Worm (Caenorhabditis elegans) whole organism, L2 larva: ENCODE data around the gene F56C9.10.

ENCODE experiments used
- C34F6.9 ChIP-seq: fragments of 150-350 bp; optimal IDR thresholded peaks from 2 replicates; lab custom pipeline; 2014; ENCODE audit warnings: missing biosample characterization, missing genetic modification characterization
- F13H6.1 ChIP-seq: sonication (generic microtip); optimal IDR thresholded peaks from 2 replicates; lab custom pipeline; 2016; ENCODE audit warnings: missing genetic modification characterization, missing compliant biosample characterization
- R02D3.7 ChIP-seq: fragments of 150-350 bp; optimal IDR thresholded peaks from 2 replicates; lab custom pipeline; 2014; ENCODE audit warnings: missing biosample characterization, missing genetic modification characterization
- Y55F3AM.14 ChIP-seq: fragments of 200-800 bp; sonication (Bioruptor generic); optimal IDR thresholded peaks from 2 replicates; lab custom pipeline; 2018; ENCODE audit warnings: mild to moderate bottlenecking, missing genetic modification characterization, missing compliant biosample characterization
- ZK546.5 ChIP-seq: sonication (generic microtip); optimal IDR thresholded peaks from 2 replicates; lab custom pipeline; 2017; ENCODE audit warnings: missing biosample characterization, missing genetic modification characterization
- alr-1 ChIP-seq: fragments of 150-350 bp; optimal IDR thresholded peaks from 2 replicates; lab custom pipeline; 2014; ENCODE audit warnings: missing biosample characterization, missing genetic modification characterization
- ama-1 ChIP-seq: fragments of 150-350 bp; optimal IDR thresholded peaks from 2 replicates; lab custom pipeline; 2018; ENCODE audit warnings: inconsistent platforms
- blmp-1 ChIP-seq: sonication (generic microtip); optimal IDR thresholded peaks from 2 replicates; lab custom pipeline; 2017; ENCODE audit warnings: missing genetic modification characterization, mild to moderate bottlenecking, missing compliant biosample characterization, antibody characterized with exemption, moderate library complexity; ENCODE audit not compliant: insufficient read depth
- ceh-16 ChIP-seq: fragments of 150-350 bp; optimal IDR thresholded peaks from 2 replicates; lab custom pipeline; 2014; ENCODE audit warnings: missing biosample characterization, missing genetic modification characterization
- ceh-82 ChIP-seq: fragments of 150-350 bp; optimal IDR thresholded peaks from 2 replicates; lab custom pipeline; 2014; ENCODE audit warnings: missing biosample characterization, missing genetic modification characterization
- crh-2 ChIP-seq: sonication (generic microtip); optimal IDR thresholded peaks from 2 replicates; lab custom pipeline; 2017; ENCODE audit warnings: missing biosample characterization, missing genetic modification characterization
- egl-27 ChIP-seq: sonication (generic microtip); optimal IDR thresholded peaks from 3 replicates; lab custom pipeline; 2017; ENCODE audit warnings: missing biosample characterization, missing genetic modification reagents, missing genetic modification characterization
- elt-1 ChIP-seq: fragments of 150-350 bp; optimal IDR thresholded peaks from 2 replicates; lab custom pipeline; 2014; ENCODE audit warnings: missing biosample characterization, missing genetic modification characterization
- elt-3 ChIP-seq: sonication (generic microtip); optimal IDR thresholded peaks from 2 replicates; lab custom pipeline; 2017; ENCODE audit warnings: missing biosample characterization, missing genetic modification characterization
- fos-1 ChIP-seq: fragments of 150-350 bp; optimal IDR thresholded peaks from 2 replicates; lab custom pipeline; 2014; ENCODE audit warnings: missing biosample characterization, missing genetic modification characterization
- gmeb-1 ChIP-seq: fragments of 150-350 bp; optimal IDR thresholded peaks from 2 replicates; lab custom pipeline; 2014; ENCODE audit warnings: missing biosample characterization, missing genetic modification characterization
- lin-13 ChIP-seq: fragments of 150-350 bp; optimal IDR thresholded peaks from 2 replicates; lab custom pipeline; 2014; ENCODE audit warnings: missing biosample characterization, missing genetic modification reagents, missing genetic modification characterization
- lin-39 ChIP-seq: fragments of 150-350 bp; optimal IDR thresholded peaks from 2 replicates; lab custom pipeline; 2014; ENCODE audit warnings: missing biosample characterization, missing genetic modification reagents, missing genetic modification characterization
- lsy-2 ChIP-seq, 2 experiments: fragments of 150-350 bp in 1 of 2; sonication (generic microtip) in 1 of 2; optimal IDR thresholded peaks; 2 replicates each; lab custom pipeline; 2014 to 2017; ENCODE audit warnings: missing biosample characterization in 2 of 2, missing genetic modification characterization in 2 of 2
- mdl-1 ChIP-seq, 2 experiments: fragments of 150-350 bp in 1 of 2; sonication (generic microtip) in 1 of 2; optimal IDR thresholded peaks; 2 replicates each; lab custom pipeline; 2017; ENCODE audit warnings: missing biosample characterization in 2 of 2, missing genetic modification characterization in 2 of 2
- nhr-10 ChIP-seq: sonication (generic microtip); optimal IDR thresholded peaks from 2 replicates; lab custom pipeline; 2017; ENCODE audit warnings: missing biosample characterization, missing genetic modification characterization
- nhr-11 ChIP-seq: fragments of 150-350 bp; optimal IDR thresholded peaks from 2 replicates; lab custom pipeline; 2014; ENCODE audit warnings: missing biosample characterization, missing genetic modification characterization
- nhr-129 ChIP-seq: fragments of 150-350 bp; optimal IDR thresholded peaks from 2 replicates; lab custom pipeline; 2014; ENCODE audit warnings: missing biosample characterization, missing genetic modification characterization
- nhr-21 ChIP-seq: fragments of 150-350 bp; optimal IDR thresholded peaks from 2 replicates; lab custom pipeline; 2014; ENCODE audit warnings: missing biosample characterization, missing genetic modification characterization
- nhr-237 ChIP-seq: fragments of 150-350 bp; optimal IDR thresholded peaks from 2 replicates; lab custom pipeline; 2014; ENCODE audit warnings: missing biosample characterization, missing genetic modification characterization
- nhr-6 ChIP-seq: fragments of 150-350 bp; optimal IDR thresholded peaks from 2 replicates; lab custom pipeline; 2014; ENCODE audit warnings: missing biosample characterization, missing genetic modification characterization
- peb-1 ChIP-seq: fragments of 150-350 bp; optimal IDR thresholded peaks from 2 replicates; lab custom pipeline; 2014; ENCODE audit warnings: missing biosample characterization, missing genetic modification characterization
- sem-4 ChIP-seq: fragments of 150-350 bp; optimal IDR thresholded peaks from 2 replicates; lab custom pipeline; 2014; ENCODE audit warnings: missing biosample characterization, missing genetic modification reagents, missing genetic modification characterization
- sma-3 ChIP-seq: sonication (generic microtip); optimal IDR thresholded peaks from 2 replicates; lab custom pipeline; 2016; ENCODE audit warnings: missing genetic modification reagents, missing genetic modification characterization, missing compliant biosample characterization
- sma-9 ChIP-seq, 2 experiments: fragments of 150-350 bp in 1 of 2; sonication (generic microtip) in 1 of 2; optimal IDR thresholded peaks; 2 replicates each; lab custom pipeline; 2014 to 2016; ENCODE audit warnings: missing genetic modification characterization in 2 of 2, mild to moderate bottlenecking in 1 of 2, missing biosample characterization in 1 of 2, missing compliant biosample characterization in 1 of 2, missing genetic modification reagents in 1 of 2, moderate library complexity in 1 of 2
- zag-1 ChIP-seq: fragments of 150-350 bp; optimal IDR thresholded peaks from 2 replicates; lab custom pipeline; 2014; ENCODE audit warnings: missing biosample characterization, missing genetic modification characterization
- ztf-1 ChIP-seq: fragments of 200-800 bp; sonication (Bioruptor generic); conservative IDR thresholded peaks from 2 replicates; pipeline ENCODE4 v1.3.6; 2022; ENCODE audit warnings: missing genetic modification characterization, missing compliant biosample characterization
- ztf-11 ChIP-seq: sonication (generic microtip); optimal IDR thresholded peaks from 2 replicates; lab custom pipeline; 2017; ENCODE audit warnings: missing biosample characterization, missing genetic modification characterization
- ztf-4 ChIP-seq: fragments of 150-350 bp; optimal IDR thresholded peaks from 2 replicates; lab custom pipeline; 2014; ENCODE audit warnings: missing biosample characterization, missing genetic modification characterization

The F56C9.10 gene

ce11 chrIII:7314473-7314872 lies 20.6 kb downstream of the F56C9.10 start:
- no peak for TF ChIP-seq crh-2 (tag; lab: Kevin White, UChicago)
- TF ChIP-seq nhr-21 (tag; lab: Kevin White, UChicago): no peak
- no peak for TF ChIP-seq nhr-6
- no peak for TF ChIP-seq sma-3 (GFP tag; lab: Kevin White, UChicago)
- no peak for TF ChIP-seq C34F6.9
- no peak for TF ChIP-seq blmp-1 (tag; lab: Kevin White, UChicago)
- TF ChIP-seq gmeb-1 (tag; lab: Kevin White, UChicago): no peak
- no peak for TF ChIP-seq elt-1 (tag; lab: Kevin White, UChicago)
- TF ChIP-seq R02D3.7: no peak
- no peak for TF ChIP-seq F13H6.1 (tag; lab: Kevin White, UChicago)
- no peak for TF ChIP-seq nhr-237 (tag; lab: Kevin White, UChicago)
- TF ChIP-seq, all 48 proteins: peak for 0

ce11 chrIII:7310662-7311340 lies 24.3 kb downstream of the F56C9.10 start, which contains the start of the genes F56C9.6 and F56C9.3:
TSS of gene F56C9.6 (minus strand) at chrIII:7310773.
TSS of gene F56C9.3 (plus strand) at chrIII:7311290.
- TF ChIP-seq ztf-4: no peak

- TF ChIP-seq fos-1 (tag; lab: Kevin White, UChicago) (no peak), ztf-1 (GFP tag; lab: Robert Waterston, UW) (no peak), Y55F3AM.14 (no peak), ZK546.5 (tag; lab: Kevin White, UChicago) (no peak), R02D3.7 (no peak), peb-1 (tag; lab: Kevin White, UChicago) (no peak), elt-3 (tag; lab: Kevin White, UChicago) (no peak), ceh-16 (tag; lab: Kevin White, UChicago) (no peak), lin-13 (no peak), ceh-82 (tag; lab: Kevin White, UChicago) (no peak), crh-2 (tag; lab: Kevin White, UChicago) (no peak), lin-39 (tag; lab: Kevin White, UChicago) (no peak), sem-4 (tag; lab: Kevin White, UChicago) (no peak)
- TF ChIP-seq, all 48 proteins: peak for 0
Observed at ce11 chrIII:7308600-7309109, 26.5 kb downstream of the F56C9.10 start, which contains the start of gene acbp-4. TSS of gene acbp-4 (minus strand) at chrIII:7309109.

- TF ChIP-seq lsy-2 (tag; optimal IDR thresholded peaks at IDR 0.05; lab: Kevin White, UChicago) (no peak), nhr-21 (tag; lab: Kevin White, UChicago) (peak; percentile 73), nhr-10 (tag; lab: Kevin White, UChicago) (no peak), ztf-4 (no peak), peb-1 (tag; lab: Kevin White, UChicago) (no peak), crh-2 (tag; lab: Kevin White, UChicago) (no peak), elt-3 (tag; lab: Kevin White, UChicago) (no peak), nhr-6 (no peak), elt-1 (tag; lab: Kevin White, UChicago) (no peak), R02D3.7 (no peak), zag-1 (tag; lab: Kevin White, UChicago) (no peak), sma-9 (GFP tag; optimal IDR thresholded peaks at IDR 0.05; lab: Kevin White, UChicago) (peak; percentile 37), sma-9 (tag; optimal IDR thresholded peaks at IDR 0.05; lab: Kevin White, UChicago) (no peak), lin-39 (tag; lab: Kevin White, UChicago) (no peak), ztf-11 (tag; lab: Kevin White, UChicago) (no peak), egl-27 (peak; percentile 9), nhr-11 (tag; lab: Kevin White, UChicago) (no peak), gmeb-1 (tag; lab: Kevin White, UChicago) (no peak), ama-1 (no peak), fos-1 (tag; lab: Kevin White, UChicago) (peak; percentile 19), sma-3 (GFP tag; lab: Kevin White, UChicago) (peak; percentile 93)
Observed at ce11 chrIII:7305649-7305977, 29.5 kb downstream of the F56C9.10 start.

- TF ChIP-seq lin-13: no peak
- peak; percentile 26 for TF ChIP-seq blmp-1 (tag; lab: Kevin White, UChicago)
- no peak for TF ChIP-seq egl-27
- peak; percentile 27 for TF ChIP-seq gmeb-1 (tag; lab: Kevin White, UChicago)
- TF ChIP-seq nhr-21 (tag; lab: Kevin White, UChicago): peak; percentile 61
- no peak for TF ChIP-seq nhr-10 (tag; lab: Kevin White, UChicago)
- peak in 1 of 2 experiments; percentile 22 for TF ChIP-seq mdl-1 (tag; optimal IDR thresholded peaks at IDR 0.05; lab: Kevin White, UChicago)
- TF ChIP-seq sma-3 (GFP tag; lab: Kevin White, UChicago): peak; percentile 61
- TF ChIP-seq elt-1 (tag; lab: Kevin White, UChicago): peak; percentile 85
- TF ChIP-seq lsy-2 (tag; optimal IDR thresholded peaks at IDR 0.05; lab: Kevin White, UChicago): peak in 1 of 2 experiments; percentile 33
- peak; percentile 34 for TF ChIP-seq sma-9 (GFP tag; optimal IDR thresholded peaks at IDR 0.05; lab: Kevin White, UChicago)
- no peak for TF ChIP-seq sma-9 (tag; optimal IDR thresholded peaks at IDR 0.05; lab: Kevin White, UChicago)
- peak; percentile 5 for TF ChIP-seq nhr-129
- TF ChIP-seq alr-1 (tag; lab: Kevin White, UChicago): no peak
Observed at ce11 chrIII:7304961-7305648, 30.0 kb downstream of the F56C9.10 start.
